Worm (Caenorhabditis elegans) whole organism, young adult: Measurements from ENCODE around the gene C56G2.15.

Source experiments
- B0019.2 ChIP-seq: fragments of 200-800 bp; sonication (Bioruptor generic); conservative IDR thresholded peaks from 2 replicates; pipeline ENCODE4 v1.3.6; 2022; ENCODE audit warnings: missing genetic modification reagents, missing genetic modification characterization, missing compliant biosample characterization
- B0035.1 ChIP-seq: sonication (generic microtip); optimal IDR thresholded peaks from 2 replicates; lab custom pipeline; 2016; ENCODE audit warnings: missing genetic modification characterization, mild to moderate bottlenecking, missing compliant biosample characterization, missing genotype, missing genetic modification reagents
- B0261.1 ChIP-seq: sonication (generic microtip); optimal IDR thresholded peaks from 2 replicates; lab custom pipeline; 2016; ENCODE audit warnings: mild to moderate bottlenecking, missing genetic modification characterization, moderate library complexity, missing compliant biosample characterization
- B0336.3 ChIP-seq: fragments of 200-800 bp; sonication (Bioruptor generic); IDR thresholded peaks from 2 replicates; pipeline ENCODE4 v1.3.6; 2022; ENCODE audit warnings: missing genetic modification characterization, missing compliant biosample characterization
- C06A6.2 ChIP-seq: fragments of 200-800 bp; sonication (Bioruptor generic); conservative IDR thresholded peaks from 2 replicates; pipeline ENCODE4 v1.3.6; 2022; ENCODE audit warnings: missing genetic modification characterization, missing compliant biosample characterization
- F22D6.2 ChIP-seq: sonication (generic microtip); optimal IDR thresholded peaks from 2 replicates; lab custom pipeline; 2016; ENCODE audit warnings: mild to moderate bottlenecking, missing genetic modification characterization, missing compliant biosample characterization
- F33H1.4 ChIP-seq: fragments of 200-800 bp; sonication (Bioruptor generic); IDR thresholded peaks from 2 replicates; pipeline ENCODE4 v1.3.6; 2022; ENCODE audit warnings: missing genetic modification reagents, missing genetic modification characterization, missing compliant biosample characterization
- F55B11.4 ChIP-seq: sonication (generic microtip); optimal IDR thresholded peaks from 2 replicates; lab custom pipeline; 2016; ENCODE audit warnings: missing compliant biosample characterization, missing genetic modification characterization, borderline replicate concordance; ENCODE audit not compliant: insufficient read depth
- Y53F4B.3 ChIP-seq: fragments of 200-800 bp; sonication (Bioruptor generic); IDR thresholded peaks from 2 replicates; pipeline ENCODE4 v1.3.6; 2022; ENCODE audit warnings: missing genetic modification reagents, missing genetic modification characterization, missing compliant biosample characterization
- Y53G8AR.9 ChIP-seq: fragments of 200-800 bp; sonication (Bioruptor generic); conservative IDR thresholded peaks from 2 replicates; pipeline ENCODE4 v1.3.6; 2022; ENCODE audit warnings: missing genetic modification reagents, missing genetic modification characterization, missing compliant biosample characterization
- Y67H2A.10 ChIP-seq: fragments of 200-800 bp; sonication (Bioruptor generic); conservative IDR thresholded peaks from 2 replicates; pipeline ENCODE4 v1.3.6; 2022; ENCODE audit warnings: missing genetic modification reagents, missing genetic modification characterization, missing compliant biosample characterization
- Y79H2A.3 ChIP-seq: fragments of 200-800 bp; sonication (Bioruptor generic); conservative IDR thresholded peaks from 2 replicates; pipeline ENCODE4 v1.3.6; 2022; ENCODE audit warnings: missing genetic modification reagents, missing genetic modification characterization, missing compliant biosample characterization
- Y95B8A.8 ChIP-seq: fragments of 200-800 bp; sonication (Bioruptor generic); IDR thresholded peaks from 2 replicates; pipeline ENCODE4 v1.3.6; 2022; ENCODE audit warnings: missing genetic modification reagents, missing genetic modification characterization, missing compliant biosample characterization
- ZK185.1 ChIP-seq: sonication (generic microtip); optimal IDR thresholded peaks from 2 replicates; lab custom pipeline; 2016; ENCODE audit warnings: mild to moderate bottlenecking, missing genetic modification characterization, missing compliant biosample characterization; ENCODE audit not compliant: poor library complexity, severe bottlenecking
- aptf-2 ChIP-seq: fragments of 200-800 bp; sonication (Bioruptor generic); conservative IDR thresholded peaks from 2 replicates; pipeline ENCODE4 v1.3.6; 2022; ENCODE audit warnings: missing genetic modification reagents, missing genetic modification characterization, missing compliant biosample characterization
- cebp-1 ChIP-seq, 2 experiments: fragments of 200-800 bp in 1 of 2; sonication (Bioruptor generic) in 1 of 2; sonication (generic microtip) in 1 of 2; IDR thresholded peaks in 1 of 2; optimal IDR thresholded peaks in 1 of 2; 2 replicates each; pipeline versions ENCODE4 v1.3.6 to Lab custom; 2017 to 2022; ENCODE audit warnings: missing compliant biosample characterization in 2 of 2, missing genetic modification characterization in 2 of 2, mild to moderate bottlenecking in 1 of 2, missing genetic modification reagents in 1 of 2, moderate library complexity in 1 of 2
- ceh-40 ChIP-seq: fragments of 200-800 bp; sonication (Bioruptor generic); IDR thresholded peaks from 2 replicates; pipeline ENCODE4 v1.3.6; 2022; ENCODE audit warnings: missing genetic modification characterization, missing compliant biosample characterization
- ceh-79 ChIP-seq: sonication (generic microtip); optimal IDR thresholded peaks from 2 replicates; lab custom pipeline; 2017; ENCODE audit warnings: mild to moderate bottlenecking, missing genetic modification characterization, missing compliant biosample characterization
- dpl-1 ChIP-seq: fragments of 150-350 bp; optimal IDR thresholded peaks from 2 replicates; lab custom pipeline; 2014; ENCODE audit warnings: missing biosample characterization, missing genetic modification reagents, missing genetic modification characterization
- ets-4 ChIP-seq: fragments of 200-800 bp; sonication (Bioruptor generic); optimal IDR thresholded peaks from 2 replicates; lab custom pipeline; 2018; ENCODE audit warnings: mild to moderate bottlenecking, missing genetic modification characterization, missing compliant biosample characterization
- hlh-12 ChIP-seq: sonication (generic microtip); optimal IDR thresholded peaks from 2 replicates; lab custom pipeline; 2016; ENCODE audit warnings: missing genetic modification characterization, missing compliant biosample characterization
- hlh-26 ChIP-seq: fragments of 200-800 bp; sonication (Bioruptor generic); conservative IDR thresholded peaks from 2 replicates; pipeline ENCODE4 v1.3.6; 2022; ENCODE audit warnings: missing genetic modification reagents, missing genetic modification characterization, missing compliant biosample characterization
- hmg-1.2 ChIP-seq: fragments of 200-800 bp; sonication (Bioruptor generic); IDR thresholded peaks from 2 replicates; pipeline ENCODE4 v1.3.6; 2022; ENCODE audit warnings: missing genetic modification reagents, missing genetic modification characterization, missing compliant biosample characterization
- lag-1 ChIP-seq: fragments of 200-800 bp; sonication (Bioruptor generic); IDR thresholded peaks from 2 replicates; pipeline ENCODE4 v1.3.6; 2022; ENCODE audit warnings: missing genetic modification reagents, missing genetic modification characterization, missing compliant biosample characterization
- let-526 ChIP-seq: fragments of 200-800 bp; sonication (Bioruptor generic); IDR thresholded peaks from 2 replicates; pipeline ENCODE4 v1.3.6; 2022; ENCODE audit warnings: missing genetic modification reagents, missing genetic modification characterization, missing compliant biosample characterization
- let-607 ChIP-seq, 2 experiments: fragments of 200-800 bp in 1 of 2; sonication (Bioruptor generic) in 1 of 2; sonication (generic microtip) in 1 of 2; optimal IDR thresholded peaks; 2 replicates each; lab custom pipeline; 2016 to 2018; ENCODE audit warnings: mild to moderate bottlenecking in 2 of 2, missing compliant biosample characterization in 2 of 2, missing genetic modification characterization in 2 of 2, moderate library complexity in 2 of 2, missing genotype in 1 of 2
- lir-1 ChIP-seq: fragments of 200-800 bp; sonication (Bioruptor generic); conservative IDR thresholded peaks from 2 replicates; pipeline ENCODE4 v1.3.6; 2022; ENCODE audit warnings: missing genetic modification reagents, missing genetic modification characterization, missing compliant biosample characterization
- lsl-1 ChIP-seq: fragments of 200-800 bp; sonication (Bioruptor generic); optimal IDR thresholded peaks from 2 replicates; lab custom pipeline; 2018; ENCODE audit warnings: mild to moderate bottlenecking, missing genetic modification characterization, moderate library complexity, missing compliant biosample characterization
- lsy-27 ChIP-seq: sonication (generic microtip); optimal IDR thresholded peaks from 2 replicates; lab custom pipeline; 2017; ENCODE audit warnings: missing genetic modification characterization, mild to moderate bottlenecking, missing compliant biosample characterization, antibody characterized with exemption, missing genotype, borderline replicate concordance; ENCODE audit not compliant: insufficient read depth
- mel-28 ChIP-seq: sonication (generic microtip); optimal IDR thresholded peaks from 2 replicates; lab custom pipeline; 2016; ENCODE audit warnings: borderline replicate concordance, mild to moderate bottlenecking, missing genetic modification characterization, missing compliant biosample characterization
- nhr-120 ChIP-seq: fragments of 200-800 bp; sonication (Bioruptor generic); IDR thresholded peaks from 2 replicates; pipeline ENCODE4 v1.3.6; 2022; ENCODE audit warnings: missing genetic modification characterization, missing compliant biosample characterization
- nhr-27 ChIP-seq: fragments of 200-800 bp; sonication (Bioruptor generic); optimal IDR thresholded peaks from 2 replicates; lab custom pipeline; 2018; ENCODE audit warnings: mild to moderate bottlenecking, missing genetic modification characterization, moderate library complexity, missing compliant biosample characterization
- nhr-80 ChIP-seq: sonication (generic microtip); optimal IDR thresholded peaks from 2 replicates; lab custom pipeline; 2016; ENCODE audit warnings: missing genetic modification characterization, missing compliant biosample characterization
- rcor-1 ChIP-seq: fragments of 200-800 bp; sonication (Bioruptor generic); IDR thresholded peaks from 2 replicates; pipeline ENCODE4 v1.3.6; 2022; ENCODE audit warnings: missing genetic modification reagents, missing genetic modification characterization, missing compliant biosample characterization
- rec-8 ChIP-seq, 2 experiments: sonication (generic microtip); optimal IDR thresholded peaks; 2 replicates each; lab custom pipeline; 2016; ENCODE audit warnings: mild to moderate bottlenecking in 2 of 2, missing genetic modification characterization in 2 of 2, missing genetic modification reagents in 2 of 2, missing genotype in 2 of 2, missing biosample characterization in 1 of 2, missing compliant biosample characterization in 1 of 2, moderate library complexity in 1 of 2
- sdz-38 ChIP-seq: sonication (generic microtip); optimal IDR thresholded peaks from 2 replicates; lab custom pipeline; 2016; ENCODE audit warnings: missing genotype, missing genetic modification characterization, missing compliant biosample characterization
- snpc-1.3 ChIP-seq: sonication (generic microtip); optimal IDR thresholded peaks from 2 replicates; lab custom pipeline; 2017; ENCODE audit warnings: missing genetic modification characterization, mild to moderate bottlenecking, missing compliant biosample characterization, antibody characterized with exemption, moderate library complexity, missing genotype, missing genetic modification reagents; ENCODE audit not compliant: insufficient read depth
- snpc-4 ChIP-seq, 5 experiments: fragments of 150-350 bp in 1 of 5; sonication (generic microtip) in 4 of 5; optimal IDR thresholded peaks; 2 replicates each; lab custom pipeline; 2014 to 2018; ENCODE audit warnings: missing genetic modification characterization in 5 of 5, missing biosample characterization in 3 of 5, antibody characterized with exemption in 2 of 5, mild to moderate bottlenecking in 2 of 5, missing compliant biosample characterization in 2 of 5, missing genotype in 2 of 5, moderate library complexity in 2 of 5, missing genetic modification reagents in 1 of 5
- somi-1 ChIP-seq: fragments of 200-800 bp; sonication (Bioruptor generic); optimal IDR thresholded peaks from 2 replicates; lab custom pipeline; 2018; ENCODE audit warnings: mild to moderate bottlenecking, missing genetic modification characterization, missing compliant biosample characterization
- sptf-2 ChIP-seq: fragments of 200-800 bp; sonication (Bioruptor generic); optimal IDR thresholded peaks from 2 replicates; lab custom pipeline; 2018; ENCODE audit warnings: mild to moderate bottlenecking, missing genetic modification characterization, missing compliant biosample characterization
- unc-130 ChIP-seq: sonication (generic microtip); optimal IDR thresholded peaks from 2 replicates; lab custom pipeline; 2016; ENCODE audit warnings: missing genetic modification reagents, missing genetic modification characterization, missing compliant biosample characterization
- unc-62 ChIP-seq: fragments of 150-350 bp; optimal IDR thresholded peaks from 2 replicates; lab custom pipeline; 2014; ENCODE audit warnings: missing biosample characterization, missing genetic modification reagents, missing genetic modification characterization
- xnd-1 ChIP-seq: sonication (generic microtip); optimal IDR thresholded peaks from 2 replicates; lab custom pipeline; 2016; ENCODE audit warnings: missing genotype, missing genetic modification reagents, missing genetic modification characterization, missing compliant biosample characterization
- ztf-25 ChIP-seq: fragments of 200-800 bp; sonication (Bioruptor generic); IDR thresholded peaks from 2 replicates; pipeline ENCODE4 v1.3.6; 2022; ENCODE audit warnings: missing genetic modification reagents, missing genetic modification characterization, missing compliant biosample characterization
- ztf-6 ChIP-seq: fragments of 200-800 bp; sonication (Bioruptor generic); IDR thresholded peaks from 2 replicates; pipeline ENCODE4 v1.3.6; 2022; ENCODE audit warnings: missing genetic modification reagents, missing genetic modification characterization, missing compliant biosample characterization

The C56G2.15 gene

ce11 chrIII:6373850-6374474 is 6.3 kb upstream of the C56G2.15 start (continued):
- TF ChIP-seq C06A6.2 (GFP tag; lab: Robert Waterston, UW) = no peak
- no peak for TF ChIP-seq F22D6.2 (tag; lab: Kevin White, UChicago)
- TF ChIP-seq rcor-1 (GFP tag; lab: Robert Waterston, UW) = peak; percentile 53; the same call in 1 of the 2 replicates
- TF ChIP-seq hmg-1.2 (GFP tag; lab: Robert Waterston, UW) = peak; percentile 48
- no peak for TF ChIP-seq F55B11.4 (tag; lab: Kevin White, UChicago)
- peak in 1 of 2 experiments; percentile 47 for TF ChIP-seq rec-8 (tag; optimal IDR thresholded peaks at IDR 0.05; lab: Kevin White, UChicago)
- TF ChIP-seq sdz-38 (tag; lab: Kevin White, UChicago) = no peak
- TF ChIP-seq ets-4 (GFP tag; lab: Kevin White, UChicago) = no peak
- TF ChIP-seq B0035.1 = no peak
- no peak for TF ChIP-seq nhr-27 (tag; lab: Kevin White, UChicago)
- TF ChIP-seq ztf-25 (GFP tag; lab: Robert Waterston, UW) = no peak
- no peak for TF ChIP-seq unc-62 (GFP tag; lab: Kevin White, UChicago)
- TF ChIP-seq hlh-12 (tag; lab: Kevin White, UChicago) = no peak
- TF ChIP-seq Y53F4B.3 (GFP tag; lab: Robert Waterston, UW) = no peak
- peak; percentile 86 for TF ChIP-seq Y53G8AR.9 (GFP tag; lab: Robert Waterston, UW)
- peak; percentile 98 for TF ChIP-seq B0336.3 (GFP tag; lab: Robert Waterston, UW)
- TF ChIP-seq lsl-1 (GFP tag; lab: Kevin White, UChicago) = peak; percentile 67
- TF ChIP-seq dpl-1 (GFP tag; lab: Kevin White, UChicago) = no peak
- peak; percentile 69; the same call in 1 of the 2 replicates for TF ChIP-seq Y79H2A.3
- peak; percentile 36 for TF ChIP-seq ceh-79
- TF ChIP-seq nhr-120 (GFP tag; lab: Robert Waterston, UW) = 0 out of 2 replicates have a peak, but pooled peaks have one; percentile 51
- TF ChIP-seq Y95B8A.8 (GFP tag; lab: Robert Waterston, UW) = peak; percentile 56; the same call in 1 of the 2 replicates
- no peak for TF ChIP-seq let-526
- TF ChIP-seq xnd-1 = peak; percentile 29
- no peak for TF ChIP-seq lir-1
- TF ChIP-seq ceh-40 (GFP tag; lab: Robert Waterston, UW) = peak; percentile 34; the same call in 1 of the 2 replicates
- peak in 1 of 2 experiments; percentile 39 for TF ChIP-seq let-607 (tag; optimal IDR thresholded peaks at IDR 0.05; lab: Kevin White, UChicago)
- TF ChIP-seq nhr-80 (tag; lab: Kevin White, UChicago) = no peak
- no peak for TF ChIP-seq hlh-26 (GFP tag; lab: Robert Waterston, UW)
- no peak for TF ChIP-seq cebp-1 (GFP tag; IDR thresholded peaks at IDR 0.05; lab: Robert Waterston, UW)
- TF ChIP-seq cebp-1 (tag; optimal IDR thresholded peaks at IDR 0.05; lab: Kevin White, UChicago) = peak; percentile 65
- TF ChIP-seq F33H1.4 (GFP tag; lab: Robert Waterston, UW) = peak; percentile 38
- TF ChIP-seq somi-1 (GFP tag; lab: Kevin White, UChicago) = peak; percentile 38
- peak; percentile 32 for TF ChIP-seq snpc-1.3
- peak; percentile 5 for TF ChIP-seq B0261.1 (tag; lab: Kevin White, UChicago)
- no peak for TF ChIP-seq B0019.2 (GFP tag; lab: Robert Waterston, UW)
- no peak for TF ChIP-seq lag-1 (GFP tag; lab: Robert Waterston, UW)
- TF ChIP-seq ztf-6 (GFP tag; lab: Robert Waterston, UW) = no peak
- no peak for TF ChIP-seq mel-28 (tag; lab: Kevin White, UChicago)
- peak; percentile 53 for TF ChIP-seq ZK185.1 (tag; lab: Kevin White, UChicago)
- peak; percentile 82 for TF ChIP-seq unc-130 (GFP tag; lab: Kevin White, UChicago)
- no peak for TF ChIP-seq aptf-2 (GFP tag; lab: Robert Waterston, UW)
- TF ChIP-seq sptf-2 (GFP tag; lab: Kevin White, UChicago) = peak; percentile 49
- TF ChIP-seq lsy-27 (tag; lab: Kevin White, UChicago) = no peak
- TF ChIP-seq Y67H2A.10 (GFP tag; lab: Robert Waterston, UW) = no peak
- TF ChIP-seq snpc-4 (GFP tag; optimal IDR thresholded peaks at IDR 0.05; lab: Kevin White, UChicago) = peak; percentile 69
- TF ChIP-seq snpc-4 (tag; optimal IDR thresholded peaks at IDR 0.05; lab: Kevin White, UChicago) = peak in 2 of 4 experiments; percentile 10 to 63
